4 worm cellular contexts compared by ENCODE assay signal in the genomic region with DNA sequence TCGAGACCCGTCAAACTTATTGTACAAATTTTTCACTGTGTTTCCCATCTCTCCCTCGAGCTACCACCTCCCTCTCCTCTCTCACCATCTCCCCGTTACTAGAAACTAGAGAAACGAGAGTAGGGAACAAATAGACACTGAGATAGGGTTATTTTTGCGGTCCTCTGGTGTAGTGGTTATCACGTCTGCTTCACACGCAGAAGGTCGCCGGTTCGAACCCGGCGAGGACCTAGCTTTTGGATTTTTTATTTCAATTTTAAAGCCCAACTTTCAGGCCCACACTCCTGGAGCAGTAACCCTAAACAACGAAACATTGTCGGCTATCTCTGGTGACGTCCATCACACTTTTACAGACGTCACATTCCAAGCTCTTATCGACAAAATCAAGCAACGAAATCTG.
TF ChIP-seq lines count a peak whose summit lies in the region.

No protein-coding gene starts in this region.

TF ChIP-seq in whole organism, L2 larva, 48 proteins besides CTCF, POLR2A, EP300 and RAD21 (continued from another document):
- TF ChIP-seq sem-4 (tag; optimal IDR thresholded peaks at IDR 0.05; lab: Kevin White, UChicago) = no peak
- no peak for TF ChIP-seq egl-27 (tag; optimal IDR thresholded peaks at IDR 0.05; lab: Kevin White, UChicago)
- TF ChIP-seq skn-1 (tag; optimal IDR thresholded peaks at IDR 0.05; lab: Kevin White, UChicago) = no peak
- TF ChIP-seq unc-62 (GFP tag; optimal IDR thresholded peaks at IDR 0.05; lab: Kevin White, UChicago) = no peak
- TF ChIP-seq sma-9 (GFP tag; optimal IDR thresholded peaks at IDR 0.05; lab: Kevin White, UChicago) = no peak
- TF ChIP-seq sma-9 (tag; optimal IDR thresholded peaks at IDR 0.05; lab: Kevin White, UChicago) = no peak
- TF ChIP-seq ztf-11 (tag; optimal IDR thresholded peaks at IDR 0.05; lab: Kevin White, UChicago) = no peak
- peak; percentile 37 for TF ChIP-seq sma-3 (GFP tag; optimal IDR thresholded peaks at IDR 0.05; lab: Kevin White, UChicago)
- no peak for TF ChIP-seq elt-1 (tag; optimal IDR thresholded peaks at IDR 0.05; lab: Kevin White, UChicago)
- TF ChIP-seq peb-1 (tag; optimal IDR thresholded peaks at IDR 0.05; lab: Kevin White, UChicago) = no peak
- TF ChIP-seq blmp-1 (tag; optimal IDR thresholded peaks at IDR 0.05; lab: Kevin White, UChicago; ENCODE audit: insufficient read depth) = no peak
- TF ChIP-seq C34F6.9 (tag; optimal IDR thresholded peaks at IDR 0.05; lab: Kevin White, UChicago) = peak; percentile 40
- TF ChIP-seq mbf-1 (tag; optimal IDR thresholded peaks at IDR 0.05; lab: Kevin White, UChicago) = no peak
- no peak for TF ChIP-seq ZK546.5 (tag; optimal IDR thresholded peaks at IDR 0.05; lab: Kevin White, UChicago)
- no peak for TF ChIP-seq nhr-23 (tag; optimal IDR thresholded peaks at IDR 0.05; lab: Kevin White, UChicago)
- peak; percentile 72 for TF ChIP-seq unc-55 (GFP tag; optimal IDR thresholded peaks at IDR 0.05; lab: Kevin White, UChicago)
- TF ChIP-seq ama-1 (optimal IDR thresholded peaks at IDR 0.05; lab: Kevin White, UChicago) = no peak
- TF ChIP-seq ceh-82 (tag; optimal IDR thresholded peaks at IDR 0.05; lab: Kevin White, UChicago) = no peak
- TF ChIP-seq nhr-10 (tag; optimal IDR thresholded peaks at IDR 0.05; lab: Kevin White, UChicago) = no peak
- no peak for TF ChIP-seq crh-2 (tag; optimal IDR thresholded peaks at IDR 0.05; lab: Kevin White, UChicago)
- TF ChIP-seq mab-5 (tag; optimal IDR thresholded peaks at IDR 0.05; lab: Kevin White, UChicago) = no peak
- peak; percentile 61 for TF ChIP-seq gmeb-1 (tag; optimal IDR thresholded peaks at IDR 0.05; lab: Kevin White, UChicago)
- peak; percentile 47 for TF ChIP-seq nhr-21 (tag; optimal IDR thresholded peaks at IDR 0.05; lab: Kevin White, UChicago)
- peak in 1 of 2 experiments; percentile 62 for TF ChIP-seq lsy-2 (tag; optimal IDR thresholded peaks at IDR 0.05; lab: Kevin White, UChicago)
- TF ChIP-seq elt-3 (tag; optimal IDR thresholded peaks at IDR 0.05; lab: Kevin White, UChicago) = no peak
- TF ChIP-seq nhr-25 (tag; optimal IDR thresholded peaks at IDR 0.05; lab: Kevin White, UChicago) = no peak

TF ChIP-seq in whole organism, L4 larva, 104 proteins besides CTCF, POLR2A, EP300 and RAD21 (continued from another document and continues in another):
- TF ChIP-seq unc-39 (tag; optimal IDR thresholded peaks at IDR 0.05; lab: Kevin White, UChicago) (no peak), F10B5.3 (tag; optimal IDR thresholded peaks at IDR 0.05; lab: Kevin White, UChicago) (no peak), mxl-2 (GFP tag; conservative IDR thresholded peaks at IDR 0.05; lab: Robert Waterston, UW) (no peak), arid-1 (GFP tag; conservative IDR thresholded peaks at IDR 0.05; lab: Robert Waterston, UW) (peak; percentile 63; the same call in 1 of the 2 replicates), mes-2 (tag; optimal IDR thresholded peaks at IDR 0.05; lab: Kevin White, UChicago; ENCODE audit: poor library complexity, severe bottlenecking) (no peak), zip-11 (GFP tag; IDR thresholded peaks at IDR 0.05; lab: Robert Waterston, UW) (no peak), egl-43 (GFP tag; IDR thresholded peaks at IDR 0.05; lab: Robert Waterston, UW) (peak; percentile 90), ZK337.2 (GFP tag; IDR thresholded peaks at IDR 0.05; lab: Robert Waterston, UW) (peak; percentile 50; the same call in 1 of the 2 replicates), nhr-76 (tag; optimal IDR thresholded peaks at IDR 0.05; lab: Kevin White, UChicago) (no peak), Y48G9A.11 (GFP tag; IDR thresholded peaks at IDR 0.05; lab: Robert Waterston, UW) (peak; percentile 56), daf-16 (GFP tag; optimal IDR thresholded peaks at IDR 0.05; lab: Kevin White, UChicago) (peak; percentile 27 to 63), daf-16 (tag; optimal IDR thresholded peaks at IDR 0.05; lab: Kevin White, UChicago) (peak; percentile 38), duxl-1 (tag; optimal IDR thresholded peaks at IDR 0.05; lab: Kevin White, UChicago; ENCODE audit: poor library complexity) (peak; percentile 46), mdl-1 (tag; optimal IDR thresholded peaks at IDR 0.05; lab: Kevin White, UChicago) (peak in 1 of 2 experiments; percentile 13), cey-2 (tag; optimal IDR thresholded peaks at IDR 0.05; lab: Kevin White, UChicago; ENCODE audit: borderline replicate concordance, insufficient read depth) (no peak), pha-4 (GFP tag; IDR thresholded peaks at IDR 0.05; lab: Robert Waterston, UW) (peak; percentile 81), pha-4 (tag; optimal IDR thresholded peaks at IDR 0.05; lab: Kevin White, UChicago) (no peak), fkh-10 (GFP tag; optimal IDR thresholded peaks at IDR 0.05; lab: Kevin White, UChicago) (no peak), snpc-1.2 (GFP tag; IDR thresholded peaks at IDR 0.05; lab: Robert Waterston, UW) (peak; percentile 74), set-16 (GFP tag; IDR thresholded peaks at IDR 0.05; lab: Robert Waterston, UW) (no peak), nhr-28 (tag; optimal IDR thresholded peaks at IDR 0.05; lab: Kevin White, UChicago) (no peak), mdt-29 (GFP tag; IDR thresholded peaks at IDR 0.05; lab: Robert Waterston, UW) (no peak), daf-8 (GFP tag; IDR thresholded peaks at IDR 0.05; lab: Robert Waterston, UW) (no peak), dpl-1 (GFP tag; optimal IDR thresholded peaks at IDR 0.05; lab: Kevin White, UChicago) (no peak), tag-97 (GFP tag; IDR thresholded peaks at IDR 0.05; lab: Robert Waterston, UW) (no peak), Y105C5A.15 (GFP tag; IDR thresholded peaks at IDR 0.05; lab: Robert Waterston, UW) (0 out of 2 replicates have a peak, but pooled peaks have one; percentile 57), ceh-62 (tag; optimal IDR thresholded peaks at IDR 0.05; lab: Kevin White, UChicago) (no peak), ama-1 (optimal IDR thresholded peaks at IDR 0.05; lab: Kevin White, UChicago) (no peak), egl-27 (tag; optimal IDR thresholded peaks at IDR 0.05; lab: Kevin White, UChicago) (peak; percentile 8), daf-19 (GFP tag; conservative IDR thresholded peaks at IDR 0.05; lab: Robert Waterston, UW) (0 out of 2 replicates have a peak, but pooled peaks have one; percentile 43), ceh-32 (tag; optimal IDR thresholded peaks at IDR 0.05; lab: Kevin White, UChicago; ENCODE audit: poor library complexity) (no peak), zip-2 (tag; optimal IDR thresholded peaks at IDR 0.05; lab: Kevin White, UChicago) (no peak), nhr-237 (tag; optimal IDR thresholded peaks at IDR 0.05; lab: Kevin White, UChicago) (no peak), hlh-11 (tag; optimal IDR thresholded peaks at IDR 0.05; lab: Kevin White, UChicago) (peak; percentile 47)

TF ChIP-seq in whole organism, late embryonic, 69 proteins besides CTCF, POLR2A, EP300 and RAD21 (continued from another document and continues in another):
- peak; percentile 65 for TF ChIP-seq odd-2 (tag; optimal IDR thresholded peaks at IDR 0.05; lab: Kevin White, UChicago)
- TF ChIP-seq tbx-7 (tag; optimal IDR thresholded peaks at IDR 0.05; lab: Kevin White, UChicago) = peak; percentile 10
- no peak for TF ChIP-seq pax-1 (tag; optimal IDR thresholded peaks at IDR 0.05; lab: Kevin White, UChicago)
- no peak for TF ChIP-seq ama-1 (optimal IDR thresholded peaks at IDR 0.05; lab: Kevin White, UChicago)
- peak; percentile 9 for TF ChIP-seq hlh-15 (tag; optimal IDR thresholded peaks at IDR 0.05; lab: Kevin White, UChicago)
- peak; percentile 78 for TF ChIP-seq sox-4 (tag; optimal IDR thresholded peaks at IDR 0.05; lab: Kevin White, UChicago)
- peak; percentile 4 for TF ChIP-seq hlh-8 (tag; optimal IDR thresholded peaks at IDR 0.05; lab: Kevin White, UChicago)
- peak; percentile 69; the same call in 1 of the 2 replicates for TF ChIP-seq unc-3 (GFP tag; conservative IDR thresholded peaks at IDR 0.05; lab: Robert Waterston, UW)
- TF ChIP-seq unc-3 (tag; optimal IDR thresholded peaks at IDR 0.05; lab: Kevin White, UChicago) = peak; percentile 54
- TF ChIP-seq nfya-1 (tag; optimal IDR thresholded peaks at IDR 0.05; lab: Kevin White, UChicago) = peak; percentile 37
- no peak for TF ChIP-seq pqm-1 (tag; optimal IDR thresholded peaks at IDR 0.05; lab: Kevin White, UChicago)
- no peak for TF ChIP-seq unc-42 (tag; optimal IDR thresholded peaks at IDR 0.05; lab: Kevin White, UChicago)
- peak; percentile 22 for TF ChIP-seq ahr-1 (tag; optimal IDR thresholded peaks at IDR 0.05; lab: Kevin White, UChicago)
- TF ChIP-seq ceh-48 (tag; optimal IDR thresholded peaks at IDR 0.05; lab: Kevin White, UChicago) = peak; percentile 56
- peak; percentile 78 for TF ChIP-seq unc-86 (tag; optimal IDR thresholded peaks at IDR 0.05; lab: Kevin White, UChicago)
- peak; percentile 75 for TF ChIP-seq gmeb-2 (tag; optimal IDR thresholded peaks at IDR 0.05; lab: Kevin White, UChicago)
- TF ChIP-seq hlh-30 (tag; optimal IDR thresholded peaks at IDR 0.05; lab: Kevin White, UChicago; ENCODE audit: insufficient read depth) = peak; percentile 13
- TF ChIP-seq sox-2 (GFP tag; IDR thresholded peaks at IDR 0.05; lab: Robert Waterston, UW) = peak; percentile 50
- TF ChIP-seq tbx-2 (tag; optimal IDR thresholded peaks at IDR 0.05; lab: Kevin White, UChicago) = peak; percentile 64
- peak; percentile 60 for TF ChIP-seq syd-9 (tag; optimal IDR thresholded peaks at IDR 0.05; lab: Kevin White, UChicago)
- TF ChIP-seq pros-1 (tag; optimal IDR thresholded peaks at IDR 0.05; lab: Kevin White, UChicago) = no peak
- TF ChIP-seq ztf-16 (tag; optimal IDR thresholded peaks at IDR 0.05; lab: Kevin White, UChicago) = peak; percentile 64
- TF ChIP-seq elt-2 (tag; optimal IDR thresholded peaks at IDR 0.05; lab: Kevin White, UChicago) = peak; percentile 88
- no peak for TF ChIP-seq nhr-11 (tag; optimal IDR thresholded peaks at IDR 0.05; lab: Kevin White, UChicago)
- TF ChIP-seq pat-9 (tag; optimal IDR thresholded peaks at IDR 0.05; lab: Kevin White, UChicago) = peak; percentile 64
- TF ChIP-seq ceh-2 (tag; optimal IDR thresholded peaks at IDR 0.05; lab: Kevin White, UChicago) = peak; percentile 34
- TF ChIP-seq ceh-14 (tag; optimal IDR thresholded peaks at IDR 0.05; lab: Kevin White, UChicago) = peak; percentile 50
- peak; percentile 24 for TF ChIP-seq mec-3 (tag; optimal IDR thresholded peaks at IDR 0.05; lab: Kevin White, UChicago; ENCODE audit: borderline replicate concordance)
- TF ChIP-seq ceh-45 (GFP tag; IDR thresholded peaks at IDR 0.05; lab: Robert Waterston, UW) = no peak
- no peak for TF ChIP-seq pag-3 (tag; optimal IDR thresholded peaks at IDR 0.05; lab: Kevin White, UChicago; ENCODE audit: borderline replicate concordance)
- peak; percentile 70 for TF ChIP-seq C38D4.7 (GFP tag; optimal IDR thresholded peaks at IDR 0.05; lab: Kevin White, UChicago)
- peak; percentile 45 for TF ChIP-seq npax-4 (tag; optimal IDR thresholded peaks at IDR 0.05; lab: Kevin White, UChicago)
- TF ChIP-seq ceh-22 (tag; optimal IDR thresholded peaks at IDR 0.05; lab: Kevin White, UChicago) = peak; percentile 13
- TF ChIP-seq ceh-9 (tag; optimal IDR thresholded peaks at IDR 0.05; lab: Kevin White, UChicago) = peak; percentile 55
- TF ChIP-seq fkh-6 (tag; optimal IDR thresholded peaks at IDR 0.05; lab: Kevin White, UChicago) = peak; percentile 32
- TF ChIP-seq zip-5 (tag; optimal IDR thresholded peaks at IDR 0.05; lab: Kevin White, UChicago) = peak; percentile 36
- TF ChIP-seq che-1 (tag; optimal IDR thresholded peaks at IDR 0.05; lab: Kevin White, UChicago) = peak; percentile 67

TF ChIP-seq in whole organism, mixed stage, embryonic, 35 proteins besides CTCF, POLR2A, EP300 and RAD21 (continued from another document):
- TF ChIP-seq ham-2 (GFP tag; optimal IDR thresholded peaks at IDR 0.05; lab: Kevin White, UChicago) (peak; percentile 68), nhr-237 (tag; optimal IDR thresholded peaks at IDR 0.05; lab: Kevin White, UChicago) (peak; percentile 8), M03D4.4 (tag; optimal IDR thresholded peaks at IDR 0.05; lab: Kevin White, UChicago) (peak; percentile 86), mep-1 (tag; optimal IDR thresholded peaks at IDR 0.05; lab: Kevin White, UChicago) (peak; percentile 29), cnd-1 (tag; optimal IDR thresholded peaks at IDR 0.05; lab: Kevin White, UChicago) (peak; percentile 76), nhr-28 (tag; optimal IDR thresholded peaks at IDR 0.05; lab: Kevin White, UChicago) (peak; percentile 20), pha-4 (tag; optimal IDR thresholded peaks at IDR 0.05; lab: Kevin White, UChicago) (peak; percentile 26)
